Worm (Caenorhabditis elegans): Measurements from ENCODE around the gene F57G12.1.

F57G12.1 gene

DNA sequence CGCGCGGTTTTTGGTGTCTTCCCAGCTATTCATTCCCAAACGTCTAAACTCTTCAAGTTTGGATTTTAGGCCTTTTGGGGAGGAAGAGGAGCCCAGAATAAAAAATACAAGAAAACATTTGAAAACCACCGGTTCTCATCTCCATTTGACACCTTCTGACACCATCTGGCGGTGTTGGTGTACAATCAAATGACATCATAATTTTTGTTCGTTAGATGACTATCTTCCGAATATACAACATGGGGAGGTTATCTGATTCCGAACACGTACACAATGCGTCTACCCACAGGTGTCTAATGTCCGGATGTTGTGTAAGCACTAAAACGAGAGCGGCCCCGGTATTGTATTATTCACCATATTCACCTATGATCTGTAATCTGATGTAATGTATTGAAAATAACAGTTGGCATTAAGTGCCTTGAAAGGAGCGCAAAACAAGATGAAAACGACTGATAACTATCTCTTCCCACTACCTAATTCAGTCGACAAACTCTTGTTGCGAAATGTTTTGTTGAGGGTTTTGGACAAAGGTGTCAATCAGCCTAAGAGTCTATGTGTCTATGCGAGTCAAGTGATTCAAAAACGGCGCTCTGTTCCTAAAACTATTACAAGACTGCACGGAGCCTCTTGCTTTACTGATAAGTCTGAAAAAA is 1.1 kb upstream of the F57G12.1 start (continued):
- TF ChIP-seq atf-7 (tag; optimal IDR thresholded peaks at IDR 0.05) (peak; percentile 6), mcd-1 (GFP tag; IDR thresholded peaks at IDR 0.05) (no peak), hmg-1.2 (GFP tag; IDR thresholded peaks at IDR 0.05) (no peak), lag-1 (GFP tag; IDR thresholded peaks at IDR 0.05) (no peak), cebp-2 (GFP tag; IDR thresholded peaks at IDR 0.05) (no peak), pbrm-1 (GFP tag; IDR thresholded peaks at IDR 0.05) (no peak), cebp-1 (GFP tag; IDR thresholded peaks at IDR 0.05) (peak; percentile 93), cebp-1 (tag; optimal IDR thresholded peaks at IDR 0.05) (peak; percentile 95), F33H1.4 (GFP tag; IDR thresholded peaks at IDR 0.05) (no peak), Y95B8A.8 (GFP tag; IDR thresholded peaks at IDR 0.05) (no peak), ztf-6 (GFP tag; IDR thresholded peaks at IDR 0.05) (no peak), tbp1 (GFP tag; optimal IDR thresholded peaks at IDR 0.05) (peak; percentile 14), ceh-40 (GFP tag; IDR thresholded peaks at IDR 0.05) (no peak), aptf-2 (GFP tag; conservative IDR thresholded peaks at IDR 0.05) (no peak), chd-7 (tag; optimal IDR thresholded peaks at IDR 0.05) (peak; percentile 31), nhr-80 (tag; optimal IDR thresholded peaks at IDR 0.05) (peak; percentile 98), rcor-1 (GFP tag; IDR thresholded peaks at IDR 0.05) (no peak), ztf-26 (tag; optimal IDR thresholded peaks at IDR 0.05) (no peak), hrde-1 (tag; optimal IDR thresholded peaks at IDR 0.05; ENCODE audit: borderline replicate concordance) (no peak), unc-62 (GFP tag; optimal IDR thresholded peaks at IDR 0.05) (peak; percentile 96), dpff-1 (tag; optimal IDR thresholded peaks at IDR 0.05) (no peak), ztf-22 (GFP tag; optimal IDR thresholded peaks at IDR 0.05) (peak; percentile 3)

ce11 chrX:12169390-12169789 is 2.1 kb downstream of the F57G12.1 start:
- no peak for TF ChIP-seq ZK185.1 (tag; optimal IDR thresholded peaks at IDR 0.05; ENCODE audit: poor library complexity, severe bottlenecking)
- no peak for TF ChIP-seq T26A5.8 (tag; optimal IDR thresholded peaks at IDR 0.05)
- TF ChIP-seq lin-40 (tag; optimal IDR thresholded peaks at IDR 0.05), result no peak
- TF ChIP-seq F23B12.7 (tag; optimal IDR thresholded peaks at IDR 0.05; ENCODE audit: insufficient read depth), result no peak
- TF ChIP-seq egl-18 (GFP tag; IDR thresholded peaks at IDR 0.05), result peak; percentile 53; the same call in 1 of the 2 replicates
- TF ChIP-seq Y95B8A.8 (GFP tag; IDR thresholded peaks at IDR 0.05), result no peak
- peak; percentile 34 for TF ChIP-seq chd-7 (tag; optimal IDR thresholded peaks at IDR 0.05)
- TF ChIP-seq hrde-1 (tag; optimal IDR thresholded peaks at IDR 0.05; ENCODE audit: borderline replicate concordance), result no peak
- TF ChIP-seq attf-6 (GFP tag; IDR thresholded peaks at IDR 0.05), result 0 out of 2 replicates have a peak, but pooled peaks have one; percentile 48
- TF ChIP-seq rec-8 (tag; optimal IDR thresholded peaks at IDR 0.05), result no peak
- TF ChIP-seq dpff-1 (tag; optimal IDR thresholded peaks at IDR 0.05), result no peak
- no peak for TF ChIP-seq let-607 (tag; optimal IDR thresholded peaks at IDR 0.05)
- 0 out of 2 replicates have a peak, but pooled peaks have one; percentile 16 for TF ChIP-seq nfya-2 (GFP tag; IDR thresholded peaks at IDR 0.05)
- TF ChIP-seq attf-3 (GFP tag; conservative IDR thresholded peaks at IDR 0.05), result no peak
- TF ChIP-seq nfyb-1 (GFP tag; IDR thresholded peaks at IDR 0.05), result 0 out of 2 replicates have a peak, but pooled peaks have one; percentile 16
- no peak for TF ChIP-seq nfya-1 (tag; optimal IDR thresholded peaks at IDR 0.05; ENCODE audit: borderline replicate concordance, insufficient read depth)
- no peak for TF ChIP-seq F57A8.1 (GFP tag; optimal IDR thresholded peaks at IDR 0.05)
- 0 out of 2 replicates have a peak, but pooled peaks have one; percentile 9 for TF ChIP-seq Y53G8AR.9 (GFP tag; conservative IDR thresholded peaks at IDR 0.05)
- 0 out of 2 replicates have a peak, but pooled peaks have one; percentile 18 for TF ChIP-seq C17E4.6 (GFP tag; IDR thresholded peaks at IDR 0.05)
